Fruit fly (Drosophila melanogaster) S2 (cell line): ENCODE results near the gene Gr64c.

ENCODE experiments used
- CG8478 ChIP-seq: fragments of >200 bp; optimal IDR thresholded peaks from 2 replicates; lab custom pipeline; 2018
- CTCF ChIP-seq, 2 experiments: fragments of >200 bp; optimal IDR thresholded peaks; 2 replicates each; lab custom pipeline; 2018

DNA sequence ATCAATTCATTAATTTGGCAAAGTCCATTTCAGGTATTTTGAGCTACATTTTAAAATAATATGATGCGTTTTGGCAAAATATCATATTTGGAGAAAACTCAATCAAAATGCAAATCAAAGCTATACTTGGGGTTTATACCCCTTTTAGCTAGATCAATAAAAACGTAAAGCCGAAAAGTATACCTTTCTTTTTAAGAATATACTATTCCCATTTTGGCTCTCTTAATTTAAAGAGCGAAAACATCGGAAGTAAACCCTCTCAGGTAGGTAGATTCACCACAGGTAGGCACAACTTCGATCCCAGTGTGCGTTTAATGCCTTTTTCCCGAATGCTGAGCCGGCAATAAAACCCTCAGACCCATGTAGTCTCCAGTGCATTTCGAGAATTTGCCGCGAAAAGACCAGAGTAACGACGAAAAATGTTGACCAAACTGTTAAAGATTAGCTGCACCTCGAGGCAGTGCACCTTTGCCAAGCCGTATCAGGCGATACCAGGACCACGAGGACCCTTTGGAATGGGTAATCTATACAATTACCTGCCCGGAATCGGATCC, 33.6 kb downstream of the Gr64c start, which contains the start of gene dib:
- TF ChIP-seq CTCF (optimal IDR thresholded peaks at IDR 0.05; lab: Kevin White, UChicago), result no peak
- no peak for TF ChIP-seq CG8478 (lab: Kevin White, UChicago)
